Worm (Caenorhabditis elegans): ENCODE measurements around the gene F55D10.4.

ce11 chrX:4715107-4715506 is 5.3 kb downstream of the F55D10.4 start, which contains the start of gene rpl-25.1:
- TF ChIP-seq ztf-29 (GFP tag; IDR thresholded peaks at IDR 0.05) (no peak), med-1 (GFP tag; optimal IDR thresholded peaks at IDR 0.05; ENCODE audit: insufficient read depth) (no peak), tab-1 (GFP tag; IDR thresholded peaks at IDR 0.05) (0 out of 2 replicates have a peak, but pooled peaks have one; percentile 20)
